Worm (Caenorhabditis elegans): ENCODE results near the gene T23F11.11.

DNA sequence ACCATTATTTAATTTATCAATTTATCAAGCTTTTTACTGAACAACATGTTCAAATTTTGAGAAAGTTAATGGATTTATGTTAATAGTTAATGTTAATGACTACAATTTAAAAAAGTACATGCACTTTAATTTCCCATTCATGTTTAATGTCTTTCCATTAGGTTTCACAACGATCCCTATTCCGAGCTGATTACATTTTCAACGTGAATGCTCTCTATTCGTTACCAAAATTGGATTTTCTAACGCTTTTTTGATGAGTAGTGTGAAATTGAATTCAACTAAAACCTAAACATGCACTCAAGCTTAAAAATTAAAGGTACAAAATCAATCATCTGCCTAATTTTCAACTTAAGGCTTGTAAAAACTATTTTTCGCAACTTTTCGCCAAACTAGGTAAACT lies 14.0 kb downstream of the T23F11.11 start:
- TF ChIP-seq hmg-4 (GFP tag; optimal IDR thresholded peaks at IDR 0.05): no peak
- TF ChIP-seq hnd-1 (tag; optimal IDR thresholded peaks at IDR 0.05): no peak
- TF ChIP-seq ama-1 (optimal IDR thresholded peaks at IDR 0.05): no peak
- TF ChIP-seq tra-4 (tag; optimal IDR thresholded peaks at IDR 0.05): no peak
